Worm (Caenorhabditis elegans) whole organism, early embryonic: ENCODE measurements around the gene pgp-8.

ENCODE experiments used
- F13C5.2 ChIP-seq: sonication (generic microtip); optimal IDR thresholded peaks from 2 replicates; lab custom pipeline; 2017; ENCODE audit warnings: mild to moderate bottlenecking, missing genetic modification characterization, inconsistent platforms, missing compliant biosample characterization
- aly-1 ChIP-seq: sonication (generic microtip); optimal IDR thresholded peaks from 2 replicates; lab custom pipeline; 2016; ENCODE audit warnings: missing genetic modification characterization, missing compliant biosample characterization
- ama-1 ChIP-seq: fragments of 150-350 bp; optimal IDR thresholded peaks from 2 replicates; lab custom pipeline; 2014
- ceh-13 ChIP-seq: fragments of 200-800 bp; sonication (Bioruptor generic); optimal IDR thresholded peaks from 2 replicates; lab custom pipeline; 2018; ENCODE audit warnings: mild to moderate bottlenecking, missing genetic modification characterization, missing compliant biosample characterization
- ceh-36 ChIP-seq: sonication (generic microtip); optimal IDR thresholded peaks from 2 replicates; lab custom pipeline; 2016; ENCODE audit warnings: missing genetic modification characterization, inconsistent platforms, missing compliant biosample characterization
- ets-7 ChIP-seq: sonication (generic microtip); optimal IDR thresholded peaks from 2 replicates; lab custom pipeline; 2016; ENCODE audit warnings: missing genotype, missing genetic modification characterization, missing compliant biosample characterization
- flt-1 ChIP-seq: fragments of 200-800 bp; sonication (Bioruptor generic); IDR thresholded peaks from 2 replicates; pipeline ENCODE4 v1.3.6; 2022; ENCODE audit warnings: missing genetic modification characterization, missing compliant biosample characterization
- hmg-4 ChIP-seq: fragments of 200-800 bp; sonication (Bioruptor generic); optimal IDR thresholded peaks from 2 replicates; lab custom pipeline; 2018; ENCODE audit warnings: mild to moderate bottlenecking, missing genetic modification characterization, missing compliant biosample characterization
- hnd-1 ChIP-seq: sonication (generic microtip); optimal IDR thresholded peaks from 2 replicates; lab custom pipeline; 2016; ENCODE audit warnings: missing genetic modification characterization, missing compliant biosample characterization
- pes-1 ChIP-seq: fragments of 200-800 bp; sonication (Bioruptor generic); IDR thresholded peaks from 2 replicates; pipeline ENCODE4 v1.3.6; 2022; ENCODE audit warnings: missing genetic modification reagents, missing genetic modification characterization, missing compliant biosample characterization
- tra-4 ChIP-seq: sonication (generic microtip); optimal IDR thresholded peaks from 2 replicates; lab custom pipeline; 2017; ENCODE audit warnings: missing genetic modification characterization, missing compliant biosample characterization

DNA sequence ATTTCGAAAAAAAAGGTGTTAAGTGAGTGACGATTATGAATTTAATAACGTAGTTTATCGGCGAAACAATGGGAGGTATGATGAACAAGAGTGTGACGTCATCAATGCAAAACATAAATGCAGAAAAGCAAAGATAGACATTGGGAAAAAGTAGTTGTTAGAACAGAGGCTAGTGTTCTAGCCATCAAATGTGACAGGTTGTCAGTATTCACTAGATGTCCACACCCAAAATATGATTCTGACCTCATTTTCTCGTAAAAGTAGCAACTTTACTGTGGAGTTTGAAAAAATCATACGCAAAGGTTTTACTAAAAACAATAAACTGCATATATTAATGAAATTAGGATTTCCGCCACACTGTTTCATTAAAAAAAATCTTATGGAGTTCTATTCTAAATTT lies 13.0 kb downstream of the pgp-8 start:
- no peak for TF ChIP-seq ama-1
- no peak for TF ChIP-seq ceh-13 (GFP tag; lab: Kevin White, UChicago)
- TF ChIP-seq hmg-4 (GFP tag; lab: Kevin White, UChicago) = no peak
- no peak for TF ChIP-seq tra-4 (tag; lab: Kevin White, UChicago)
- TF ChIP-seq pes-1 (GFP tag; lab: Robert Waterston, UW) = no peak
- no peak for TF ChIP-seq ceh-36 (tag; lab: Kevin White, UChicago)
- TF ChIP-seq ets-7 (tag; lab: Kevin White, UChicago) = no peak
- TF ChIP-seq hnd-1 = no peak
- no peak for TF ChIP-seq flt-1
- no peak for TF ChIP-seq aly-1 (tag; lab: Kevin White, UChicago)
- TF ChIP-seq F13C5.2 (tag; lab: Kevin White, UChicago) = no peak
